Fruit fly (Drosophila melanogaster) whole organism, embryonic: ENCODE results near the gene CG7685.

Experiments used
- Asciz ChIP-seq: fragments of 200-800 bp; sonication (Bioruptor generic); optimal IDR thresholded peaks from 2 replicates; lab custom pipeline; 2017; ENCODE audit warnings: missing biosample characterization, mild to moderate bottlenecking, missing genetic modification characterization, missing genetic modification reagents
- Atf6 ChIP-seq: fragments of 200-800 bp; sonication (Bioruptor generic); IDR thresholded peaks from 2 replicates; pipeline ENCODE4 v1.3.6; 2022; ENCODE audit warnings: missing biosample characterization, missing genetic modification characterization
- CG10267 ChIP-seq: fragments of 200-800 bp; sonication (Bioruptor generic); optimal IDR thresholded peaks from 2 replicates; lab custom pipeline; 2018; ENCODE audit warnings: missing biosample characterization, mild to moderate bottlenecking, missing genetic modification characterization, moderate library complexity
- CG1233 ChIP-seq: fragments of 200-800 bp; sonication (Bioruptor generic); optimal IDR thresholded peaks from 4 replicates; lab custom pipeline; 2018; ENCODE audit warnings: missing biosample characterization, mild to moderate bottlenecking, missing genetic modification characterization
- CG12659 ChIP-seq: fragments of 200-800 bp; sonication (Bioruptor generic); optimal IDR thresholded peaks from 3 replicates; lab custom pipeline; 2017; ENCODE audit warnings: mild to moderate bottlenecking, missing biosample characterization, missing genetic modification reagents, missing genetic modification characterization
- CG13287 ChIP-seq: fragments of 200-800 bp; sonication (Bioruptor generic); IDR thresholded peaks from 2 replicates; pipeline ENCODE4 v1.3.6; 2022; ENCODE audit warnings: missing biosample characterization, missing genetic modification characterization; ENCODE audit not compliant: partially characterized antibody
- CG14441 ChIP-seq: fragments of 200-800 bp; sonication (Bioruptor generic); IDR thresholded peaks from 2 replicates; pipeline ENCODE4 v1.3.6; 2022; ENCODE audit warnings: missing biosample characterization, missing genetic modification characterization
- CG15269 ChIP-seq: fragments of 200-800 bp; sonication (Bioruptor generic); optimal IDR thresholded peaks from 2 replicates; lab custom pipeline; 2018; ENCODE audit warnings: missing biosample characterization, mild to moderate bottlenecking, missing genetic modification characterization, moderate library complexity
- CG16813 ChIP-seq: fragments of 200-800 bp; sonication (Bioruptor generic); IDR thresholded peaks from 3 replicates; pipeline ENCODE4 v1.3.6; 2022; ENCODE audit warnings: missing biosample characterization, missing genetic modification characterization; ENCODE audit not compliant: partially characterized antibody
- CG1792 ChIP-seq: fragments of 200-800 bp; sonication (Bioruptor generic); optimal IDR thresholded peaks from 2 replicates; lab custom pipeline; 2016; ENCODE audit warnings: missing biosample characterization, missing genetic modification characterization
- CG18599 ChIP-seq: fragments of 200-800 bp; sonication (Bioruptor generic); optimal IDR thresholded peaks from 3 replicates; lab custom pipeline; 2017; ENCODE audit warnings: missing biosample characterization, missing genetic modification characterization, mild to moderate bottlenecking, moderate library complexity, missing genetic modification reagents
- CG2129 ChIP-seq: fragments of 200-800 bp; sonication (Bioruptor generic); IDR thresholded peaks from 2 replicates; pipeline ENCODE4 v1.3.6; 2022; ENCODE audit warnings: missing biosample characterization, missing genetic modification characterization; ENCODE audit not compliant: partially characterized antibody
- CG2712 ChIP-seq: fragments of 200-800 bp; optimal IDR thresholded peaks from 3 replicates; lab custom pipeline; 2019; ENCODE audit warnings: missing biosample characterization, mild to moderate bottlenecking, missing genetic modification characterization, moderate library complexity
- CG33213 ChIP-seq: fragments of 200-800 bp; sonication (Bioruptor generic); optimal IDR thresholded peaks from 3 replicates; lab custom pipeline; 2016; ENCODE audit warnings: missing biosample characterization, missing genetic modification characterization
- CG34422 ChIP-seq: fragments of 200-800 bp; sonication (Bioruptor generic); IDR thresholded peaks from 3 replicates; pipeline ENCODE4 v1.3.6; 2022; ENCODE audit warnings: missing biosample characterization, missing genetic modification characterization
- CG4360 ChIP-seq: fragments of 200-800 bp; sonication (Bioruptor generic); IDR thresholded peaks from 2 replicates; pipeline ENCODE4 v1.3.6; 2022; ENCODE audit warnings: missing biosample characterization, missing genetic modification characterization
- CG6654 ChIP-seq: fragments of 200-800 bp; sonication (Bioruptor generic); optimal IDR thresholded peaks from 2 replicates; lab custom pipeline; 2017; ENCODE audit warnings: missing biosample characterization, mild to moderate bottlenecking, missing genetic modification characterization
- CG9932 ChIP-seq: fragments of 200-800 bp; sonication (Bioruptor generic); IDR thresholded peaks from 2 replicates; pipeline ENCODE4 v1.3.6; 2022; ENCODE audit warnings: missing biosample characterization, missing genetic modification characterization
- CrebB ChIP-seq: fragments of 200-800 bp; sonication (Bioruptor generic); optimal IDR thresholded peaks from 3 replicates; lab custom pipeline; 2018; ENCODE audit warnings: missing biosample characterization, mild to moderate bottlenecking, missing genetic modification characterization
- Deaf1 ChIP-seq: fragments of 200-800 bp; optimal IDR thresholded peaks from 3 replicates; lab custom pipeline; 2019; ENCODE audit warnings: missing biosample characterization, mild to moderate bottlenecking, missing genetic modification characterization, moderate library complexity
- Elba2 ChIP-seq: fragments of 200-800 bp; sonication (Bioruptor generic); optimal IDR thresholded peaks from 3 replicates; lab custom pipeline; 2016; ENCODE audit warnings: missing biosample characterization, missing genetic modification characterization
- GATAe ChIP-seq: fragments of 200-800 bp; sonication (Bioruptor generic); conservative IDR thresholded peaks from 2 replicates; pipeline ENCODE4 v1.3.6; 2022; ENCODE audit warnings: missing biosample characterization, missing genetic modification characterization
- HLH4C ChIP-seq: fragments of 200-800 bp; sonication (Bioruptor generic); IDR thresholded peaks from 3 replicates; pipeline ENCODE4 v1.3.6; 2022; ENCODE audit warnings: missing biosample characterization, missing genetic modification characterization; ENCODE audit not compliant: partially characterized antibody
- Hey ChIP-seq: fragments of 200-800 bp; sonication (Bioruptor generic); optimal IDR thresholded peaks from 3 replicates; lab custom pipeline; 2018; ENCODE audit warnings: missing biosample characterization, mild to moderate bottlenecking, missing genetic modification characterization
- NFAT ChIP-seq: fragments of 200-800 bp; sonication (Bioruptor generic); IDR thresholded peaks from 2 replicates; pipeline ENCODE4 v1.3.6; 2022; ENCODE audit warnings: missing biosample characterization, missing genetic modification characterization
- NK7.1 ChIP-seq: fragments of 200-800 bp; sonication (Bioruptor generic); optimal IDR thresholded peaks from 3 replicates; lab custom pipeline; 2016; ENCODE audit warnings: missing biosample characterization, missing genetic modification characterization
- Opbp ChIP-seq: fragments of 200-800 bp; sonication (Bioruptor generic); IDR thresholded peaks from 3 replicates; pipeline ENCODE4 v1.3.6; 2022; ENCODE audit warnings: missing biosample characterization, missing genetic modification characterization; ENCODE audit not compliant: partially characterized antibody
- Scr ChIP-seq: fragments of 200-800 bp; sonication (Bioruptor generic); IDR thresholded peaks from 2 replicates; pipeline ENCODE4 v1.3.6; 2022; ENCODE audit warnings: missing biosample characterization, missing genetic modification characterization; ENCODE audit not compliant: partially characterized antibody
- TFAM ChIP-seq: fragments of 200-800 bp; sonication (Bioruptor generic); optimal IDR thresholded peaks from 2 replicates; lab custom pipeline; 2017; ENCODE audit warnings: missing biosample characterization, missing genetic modification characterization, inconsistent platforms
- Xbp1 ChIP-seq: fragments of 200-800 bp; sonication (Bioruptor generic); optimal IDR thresholded peaks from 3 replicates; lab custom pipeline; 2016; ENCODE audit warnings: missing biosample characterization, mild to moderate bottlenecking, missing genetic modification characterization
- amos ChIP-seq: fragments of 200-800 bp; sonication (Bioruptor generic); IDR thresholded peaks from 2 replicates; pipeline ENCODE4 v1.3.6; 2022; ENCODE audit warnings: missing biosample characterization, missing genetic modification characterization; ENCODE audit not compliant: partially characterized antibody
- bbx ChIP-seq: fragments of 200-800 bp; sonication (Bioruptor generic); IDR thresholded peaks from 2 replicates; pipeline ENCODE4 v1.3.6; 2022; ENCODE audit warnings: missing biosample characterization, missing genetic modification characterization; ENCODE audit not compliant: partially characterized antibody
- chm ChIP-seq: fragments of 200-800 bp; sonication (Bioruptor generic); IDR thresholded peaks from 2 replicates; pipeline ENCODE4 v1.3.6; 2022; ENCODE audit warnings: missing biosample characterization, missing genetic modification characterization
- dan ChIP-seq: fragments of 200-800 bp; sonication (Bioruptor generic); IDR thresholded peaks from 2 replicates; pipeline ENCODE4 v1.3.6; 2022; ENCODE audit warnings: missing biosample characterization, missing genetic modification characterization
- danr ChIP-seq: fragments of 200-800 bp; sonication (Bioruptor generic); IDR thresholded peaks from 2 replicates; pipeline ENCODE4 v1.3.6; 2022; ENCODE audit warnings: missing biosample characterization, missing genetic modification characterization
- fd3F ChIP-seq: fragments of 200-800 bp; sonication (Bioruptor generic); optimal IDR thresholded peaks from 2 replicates; lab custom pipeline; 2018; ENCODE audit warnings: missing biosample characterization, mild to moderate bottlenecking, missing genetic modification characterization, moderate library complexity
- gcm2 ChIP-seq: fragments of 200-800 bp; sonication (Bioruptor generic); optimal IDR thresholded peaks from 2 replicates; lab custom pipeline; 2016; ENCODE audit warnings: missing biosample characterization, missing genetic modification characterization
- gfzf ChIP-seq: fragments of 200-800 bp; sonication (Bioruptor generic); optimal IDR thresholded peaks from 2 replicates; lab custom pipeline; 2016; ENCODE audit warnings: missing biosample characterization, mild to moderate bottlenecking, missing genetic modification characterization, moderate library complexity
- hb ChIP-seq: fragments of 200-800 bp; sonication (Bioruptor generic); IDR thresholded peaks from 3 replicates; pipeline ENCODE4 v1.3.6; 2022; ENCODE audit warnings: missing biosample characterization, missing genetic modification characterization; ENCODE audit not compliant: partially characterized antibody
- lab ChIP-seq: fragments of 200-800 bp; sonication (Bioruptor generic); optimal IDR thresholded peaks from 3 replicates; lab custom pipeline; 2017; ENCODE audit warnings: missing biosample characterization, missing genetic modification characterization, mild to moderate bottlenecking, moderate library complexity, missing genetic modification reagents
- lmd ChIP-seq: fragments of 200-800 bp; sonication (Bioruptor generic); IDR thresholded peaks from 2 replicates; pipeline ENCODE4 v1.3.6; 2022; ENCODE audit warnings: missing biosample characterization, missing genetic modification characterization
- salm ChIP-seq: fragments of 200-800 bp; sonication (Bioruptor generic); optimal IDR thresholded peaks from 2 replicates; lab custom pipeline; 2018; ENCODE audit warnings: missing biosample characterization, mild to moderate bottlenecking, missing genetic modification characterization
- sd ChIP-seq: fragments of 200-800 bp; sonication (Bioruptor generic); optimal IDR thresholded peaks from 3 replicates; lab custom pipeline; 2018; ENCODE audit warnings: missing biosample characterization, mild to moderate bottlenecking, missing genetic modification characterization, moderate library complexity
- shn ChIP-seq: fragments of 200-800 bp; sonication (Bioruptor generic); optimal IDR thresholded peaks from 3 replicates; lab custom pipeline; 2016; ENCODE audit warnings: missing biosample characterization, missing genetic modification characterization
- so ChIP-seq: fragments of 200-800 bp; sonication (Bioruptor generic); IDR thresholded peaks from 3 replicates; pipeline ENCODE4 v1.3.6; 2022; ENCODE audit warnings: missing biosample characterization, missing genetic modification characterization
- sug ChIP-seq: fragments of 200-800 bp; optimal IDR thresholded peaks from 2 replicates; lab custom pipeline; 2019; ENCODE audit warnings: missing biosample characterization, mild to moderate bottlenecking, missing genetic modification characterization, moderate library complexity
- tio ChIP-seq: fragments of 200-800 bp; sonication (Bioruptor generic); optimal IDR thresholded peaks from 2 replicates; lab custom pipeline; 2017; ENCODE audit warnings: missing biosample characterization, missing genetic modification characterization, inconsistent platforms
- usp ChIP-seq: fragments of >200 bp; optimal IDR thresholded peaks from 2 replicates; lab custom pipeline; 2017; ENCODE audit warnings: missing biosample characterization, missing genetic modification characterization

Gene CG7685

dm6 chr3R:18436550-18437362, 32.0 kb downstream of the CG7685 start (continued):
- TF ChIP-seq CG15269 (tag; lab: Kevin White, UChicago) (peak; percentile 63), so (GFP tag; lab: Robert Waterston, UW) (no peak), Opbp (GFP tag; lab: Robert Waterston, UW) (no peak), CG9932 (GFP tag; lab: Robert Waterston, UW) (0 out of 2 replicates have a peak, but pooled peaks have one; percentile 16), GATAe (peak; percentile 72), CG2712 (tag; lab: Kevin White, UChicago) (peak; percentile 41), Deaf1 (tag; lab: Kevin White, UChicago) (no peak), shn (GFP tag; lab: Kevin White, UChicago) (peak; percentile 46), CrebB (tag; lab: Kevin White, UChicago) (no peak), CG18599 (GFP tag; lab: Kevin White, UChicago) (peak; percentile 86), CG34422 (GFP tag; lab: Robert Waterston, UW) (no peak; the same call in 2 of the 3 replicates), CG2129 (GFP tag; lab: Robert Waterston, UW) (no peak), amos (no peak; the same call in 1 of the 2 replicates), Scr (GFP tag; lab: Robert Waterston, UW) (no peak), gcm2 (no peak), NK7.1 (GFP tag; lab: Kevin White, UChicago) (no peak), Elba2 (no peak), Hey (peak; percentile 44), Asciz (GFP tag; lab: Kevin White, UChicago) (peak; percentile 57), CG14441 (peak; percentile 51), lmd (GFP tag; lab: Robert Waterston, UW) (peak; percentile 65), CG16813 (GFP tag; lab: Robert Waterston, UW) (no peak), chm (no peak), CG4360 (peak; percentile 36; the same call in 1 of the 2 replicates), gfzf (GFP tag; lab: Kevin White, UChicago) (no peak), hb (no peak), salm (tag; lab: Kevin White, UChicago) (no peak), tio (GFP tag; lab: Kevin White, UChicago) (peak; percentile 45), CG12659 (GFP tag; lab: Kevin White, UChicago) (peak; percentile 51), CG13287 (GFP tag; lab: Robert Waterston, UW) (no peak; the same call in 1 of the 2 replicates), CG33213 (peak; percentile 14), danr (GFP tag; lab: Robert Waterston, UW) (0 out of 2 replicates have a peak, but pooled peaks have one; percentile 13), sd (tag; lab: Kevin White, UChicago) (peak; percentile 91), usp (GFP tag; lab: Kevin White, UChicago) (no peak), bbx (GFP tag; lab: Robert Waterston, UW) (no peak), CG10267 (tag; lab: Kevin White, UChicago) (peak; percentile 38), CG1233 (GFP tag; lab: Kevin White, UChicago) (peak; percentile 57), Atf6 (GFP tag; lab: Robert Waterston, UW) (peak; percentile 69), CG1792 (GFP tag; lab: Kevin White, UChicago) (peak; percentile 63), Xbp1 (peak; percentile 58), TFAM (GFP tag; lab: Kevin White, UChicago) (no peak), lab (peak; percentile 81), CG6654 (GFP tag; lab: Kevin White, UChicago) (no peak), sug (tag; lab: Kevin White, UChicago) (peak; percentile 96), fd3F (GFP tag; lab: Kevin White, UChicago) (peak; percentile 20), dan (GFP tag; lab: Robert Waterston, UW) (no peak), HLH4C (GFP tag; lab: Robert Waterston, UW) (no peak), NFAT (GFP tag; lab: Robert Waterston, UW) (no peak; the same call in 1 of the 2 replicates)
